Worm (Caenorhabditis elegans) whole organism, L1 larva: ENCODE measurements around the gene cpna-5.

ENCODE experiments used
- Y116A8C.19 ChIP-seq: sonication (generic microtip); optimal IDR thresholded peaks from 2 replicates; lab custom pipeline; 2016; ENCODE audit warnings: missing compliant biosample characterization, missing genetic modification characterization, borderline replicate concordance
- aly-2 ChIP-seq: fragments of 150-350 bp; optimal IDR thresholded peaks from 2 replicates; lab custom pipeline; 2014; ENCODE audit warnings: missing biosample characterization, missing genetic modification characterization
- ceh-90 ChIP-seq: sonication (generic microtip); optimal IDR thresholded peaks from 2 replicates; lab custom pipeline; 2016; ENCODE audit warnings: missing genetic modification characterization, missing compliant biosample characterization
- elt-3 ChIP-seq, 6 experiments: fragments of 150-350 bp in 1 of 6; sonication (generic microtip); optimal IDR thresholded peaks; 2 replicates each; lab custom pipeline; 2017 to 2018; ENCODE audit warnings: missing biosample characterization in 6 of 6, missing genetic modification characterization in 6 of 6, inconsistent platforms in 1 of 6
- jun-1 ChIP-seq: fragments of 150-350 bp; optimal IDR thresholded peaks from 2 replicates; lab custom pipeline; 2014; ENCODE audit warnings: missing biosample characterization, missing genetic modification reagents, missing genetic modification characterization
- lir-3 ChIP-seq: sonication (generic microtip); optimal IDR thresholded peaks from 2 replicates; lab custom pipeline; 2016; ENCODE audit warnings: mild to moderate bottlenecking, missing genetic modification characterization, moderate library complexity, missing compliant biosample characterization; ENCODE audit not compliant: poor library complexity
- nhr-71 ChIP-seq: sonication (generic microtip); optimal IDR thresholded peaks from 2 replicates; lab custom pipeline; 2016; ENCODE audit warnings: mild to moderate bottlenecking, missing genetic modification characterization, moderate library complexity, missing compliant biosample characterization
- pag-3 ChIP-seq: sonication (generic microtip); optimal IDR thresholded peaks from 2 replicates; lab custom pipeline; 2017; ENCODE audit warnings: missing genetic modification characterization, mild to moderate bottlenecking, missing compliant biosample characterization, antibody characterized with exemption, borderline replicate concordance; ENCODE audit not compliant: insufficient read depth
- sup-37 ChIP-seq: fragments of 200-800 bp; sonication (Bioruptor generic); optimal IDR thresholded peaks from 2 replicates; lab custom pipeline; 2018; ENCODE audit warnings: mild to moderate bottlenecking, missing genetic modification characterization, missing compliant biosample characterization
- unc-130 ChIP-seq: fragments of 150-350 bp; optimal IDR thresholded peaks from 2 replicates; lab custom pipeline; 2017; ENCODE audit warnings: missing biosample characterization, missing genetic modification characterization, inconsistent platforms
- unc-30 ChIP-seq: sonication (generic microtip); optimal IDR thresholded peaks from 2 replicates; lab custom pipeline; 2017; ENCODE audit warnings: missing biosample characterization, missing genetic modification characterization
- unc-62 ChIP-seq: fragments of 150-350 bp; optimal IDR thresholded peaks from 2 replicates; lab custom pipeline; 2014; ENCODE audit warnings: missing biosample characterization, missing genetic modification reagents, missing genetic modification characterization
- unc-98 ChIP-seq: fragments of 200-800 bp; sonication (Bioruptor generic); IDR thresholded peaks from 2 replicates; pipeline ENCODE4 v1.3.6; 2022; ENCODE audit warnings: missing genetic modification characterization, missing compliant biosample characterization

cpna-5 gene

DNA sequence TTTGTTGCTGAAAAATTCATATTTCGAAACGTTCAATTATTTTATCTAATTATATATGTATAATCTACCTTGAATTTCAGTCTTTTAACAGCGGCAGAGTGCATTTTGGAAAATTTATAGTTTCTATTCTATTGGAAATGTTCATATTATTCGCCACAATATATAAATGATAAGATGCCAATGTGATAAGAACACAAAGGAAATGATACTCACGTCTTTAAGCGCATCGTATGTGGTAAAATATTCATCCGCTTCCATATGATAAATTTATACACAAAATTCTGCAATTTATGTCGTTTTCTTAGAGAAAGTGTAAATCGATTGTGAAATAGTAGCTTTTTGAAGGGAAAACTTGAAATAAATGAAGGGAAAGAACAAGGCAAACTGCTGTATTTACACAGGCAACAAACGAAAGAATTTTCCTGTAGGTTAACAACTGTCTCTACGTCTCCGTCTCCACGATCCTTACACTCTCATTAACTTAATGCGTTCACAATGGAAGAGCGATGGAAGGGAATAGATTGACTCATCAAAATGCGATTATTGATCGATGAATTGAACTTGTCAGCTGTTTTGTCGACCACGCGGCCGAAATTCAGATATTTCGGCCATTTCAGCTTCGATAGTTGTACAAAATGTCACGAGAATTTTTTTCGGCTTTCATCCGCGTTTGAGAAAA lies 56.2 kb downstream of the cpna-5 start, which contains the start of gene alfa-1 (continued):
- peak; percentile 8 for TF ChIP-seq lir-3 (tag; lab: Kevin White, UChicago)
- no peak for TF ChIP-seq unc-130
- no peak for TF ChIP-seq unc-98 (GFP tag; lab: Robert Waterston, UW)
- peak; percentile 25 for TF ChIP-seq nhr-71 (tag; lab: Kevin White, UChicago)
- no peak for TF ChIP-seq Y116A8C.19
- TF ChIP-seq pag-3, result no peak
- TF ChIP-seq sup-37 (GFP tag; lab: Kevin White, UChicago), result no peak
- no peak for TF ChIP-seq unc-30 (tag; lab: Kevin White, UChicago)
- no peak for TF ChIP-seq unc-62 (GFP tag; lab: Kevin White, UChicago)
- no peak for TF ChIP-seq elt-3 (tag; optimal IDR thresholded peaks at IDR 0.05; lab: Kevin White, UChicago)
- no peak for TF ChIP-seq ceh-90 (tag; lab: Kevin White, UChicago)
- TF ChIP-seq aly-2, result no peak
- peak; percentile 0 for TF ChIP-seq jun-1
